Fruit fly (Drosophila melanogaster) whole organism, embryonic: ENCODE results near the gene CG44008.
A peak's percentile ranks its signal among the peaks of the same experiment; 100 is the strongest.

Experiments
- B-H2 ChIP-seq: fragments of 200-800 bp; sonication (Bioruptor generic); optimal IDR thresholded peaks from 2 replicates; lab custom pipeline; 2018; ENCODE audit warnings: missing biosample characterization, mild to moderate bottlenecking, missing genetic modification characterization
- CG10654 ChIP-seq: fragments of 200-800 bp; sonication (Bioruptor generic); optimal IDR thresholded peaks from 2 replicates; lab custom pipeline; 2016; ENCODE audit warnings: missing biosample characterization, missing genetic modification characterization
- CG11247 ChIP-seq: fragments of 200-800 bp; sonication (Bioruptor generic); IDR thresholded peaks from 2 replicates; pipeline ENCODE4 v1.3.6; 2022; ENCODE audit warnings: missing biosample characterization, missing genetic modification characterization
- CG11696 ChIP-seq: fragments of 200-800 bp; sonication (Bioruptor generic); IDR thresholded peaks from 2 replicates; pipeline ENCODE4 v1.3.6; 2022; ENCODE audit warnings: missing biosample characterization, missing genetic modification characterization
- CG11723 ChIP-seq: fragments of 200-800 bp; sonication (Bioruptor generic); optimal IDR thresholded peaks from 2 replicates; lab custom pipeline; 2017; ENCODE audit warnings: missing biosample characterization, mild to moderate bottlenecking, missing genetic modification characterization
- CG13894 ChIP-seq: fragments of 200-800 bp; sonication (Bioruptor generic); optimal IDR thresholded peaks from 3 replicates; lab custom pipeline; 2018; ENCODE audit warnings: missing biosample characterization, mild to moderate bottlenecking, missing genetic modification characterization, moderate library complexity
- CG18599 ChIP-seq: fragments of 200-800 bp; sonication (Bioruptor generic); optimal IDR thresholded peaks from 3 replicates; lab custom pipeline; 2017; ENCODE audit warnings: missing biosample characterization, missing genetic modification characterization, mild to moderate bottlenecking, moderate library complexity, missing genetic modification reagents
- CG2712 ChIP-seq: fragments of 200-800 bp; optimal IDR thresholded peaks from 3 replicates; lab custom pipeline; 2019; ENCODE audit warnings: missing biosample characterization, mild to moderate bottlenecking, missing genetic modification characterization, moderate library complexity
- CG4424 ChIP-seq: fragments of 200-800 bp; sonication (Bioruptor generic); optimal IDR thresholded peaks from 3 replicates; lab custom pipeline; 2016; ENCODE audit warnings: missing biosample characterization, missing genetic modification characterization
- CG5245 ChIP-seq: fragments of 200-800 bp; sonication (Bioruptor generic); optimal IDR thresholded peaks from 3 replicates; lab custom pipeline; 2016; ENCODE audit warnings: missing biosample characterization, missing genetic modification characterization
- CG5953 ChIP-seq: fragments of 200-800 bp; sonication (Bioruptor generic); IDR thresholded peaks from 2 replicates; pipeline ENCODE4 v1.3.6; 2022; ENCODE audit warnings: missing biosample characterization, missing genetic modification characterization
- CG6175 ChIP-seq: fragments of 200-800 bp; sonication (Bioruptor generic); IDR thresholded peaks from 3 replicates; pipeline ENCODE4 v1.3.6; 2022; ENCODE audit warnings: missing biosample characterization, missing genetic modification characterization
- CG7839 ChIP-seq: fragments of 200-800 bp; sonication (Bioruptor generic); optimal IDR thresholded peaks from 3 replicates; lab custom pipeline; 2018; ENCODE audit warnings: missing biosample characterization, mild to moderate bottlenecking, missing genetic modification characterization, moderate library complexity
- Dip3 ChIP-seq: fragments of 200-800 bp; sonication (Bioruptor generic); optimal IDR thresholded peaks from 3 replicates; lab custom pipeline; 2016; ENCODE audit warnings: missing biosample characterization, missing genetic modification characterization
- Dll ChIP-seq: fragments of 200-800 bp; sonication (Bioruptor generic); IDR thresholded peaks from 4 replicates; pipeline ENCODE4 v1.3.6; 2022; ENCODE audit warnings: missing biosample characterization, missing genetic modification characterization; ENCODE audit not compliant: partially characterized antibody
- Doc3 ChIP-seq: fragments of 200-800 bp; sonication (Bioruptor generic); IDR thresholded peaks from 3 replicates; pipeline ENCODE4 v1.3.6; 2022; ENCODE audit warnings: missing biosample characterization, missing genetic modification characterization; ENCODE audit not compliant: partially characterized antibody
- Dref ChIP-seq: fragments of 200-800 bp; sonication (Bioruptor generic); IDR thresholded peaks from 2 replicates; pipeline ENCODE4 v1.3.6; 2022; ENCODE audit warnings: missing biosample characterization, missing genetic modification characterization
- E2f1 ChIP-seq: fragments of 200-800 bp; sonication (Bioruptor generic); IDR thresholded peaks from 2 replicates; pipeline ENCODE4 v1.3.6; 2022; ENCODE audit warnings: missing biosample characterization, missing genetic modification characterization
- Ets97D ChIP-seq: fragments of 200-800 bp; sonication (Bioruptor generic); optimal IDR thresholded peaks from 3 replicates; lab custom pipeline; 2016; ENCODE audit warnings: missing biosample characterization, missing genetic modification characterization
- HLH54F ChIP-seq: fragments of 200-800 bp; sonication (Bioruptor generic); optimal IDR thresholded peaks from 3 replicates; lab custom pipeline; 2016; ENCODE audit warnings: missing biosample characterization, missing genetic modification characterization
- HmgZ ChIP-seq: fragments of 200-800 bp; sonication (Bioruptor generic); optimal IDR thresholded peaks from 2 replicates; lab custom pipeline; 2018; ENCODE audit warnings: missing biosample characterization, mild to moderate bottlenecking, missing genetic modification characterization
- NC2α ChIP-seq: fragments of 200-800 bp; sonication (Bioruptor generic); optimal IDR thresholded peaks from 2 replicates; lab custom pipeline; 2016; ENCODE audit warnings: missing biosample characterization, missing genetic modification characterization
- Side ChIP-seq: fragments of 200-800 bp; sonication (Bioruptor generic); optimal IDR thresholded peaks from 2 replicates; lab custom pipeline; 2016; ENCODE audit warnings: missing biosample characterization, missing genetic modification characterization
- YL-1 ChIP-seq: fragments of 200-800 bp; sonication (Bioruptor generic); optimal IDR thresholded peaks from 3 replicates; lab custom pipeline; 2017; ENCODE audit warnings: missing biosample characterization, mild to moderate bottlenecking, missing genetic modification characterization
- amos ChIP-seq: fragments of 200-800 bp; sonication (Bioruptor generic); IDR thresholded peaks from 2 replicates; pipeline ENCODE4 v1.3.6; 2022; ENCODE audit warnings: missing biosample characterization, missing genetic modification characterization; ENCODE audit not compliant: partially characterized antibody
- bbx ChIP-seq: fragments of 200-800 bp; sonication (Bioruptor generic); IDR thresholded peaks from 2 replicates; pipeline ENCODE4 v1.3.6; 2022; ENCODE audit warnings: missing biosample characterization, missing genetic modification characterization; ENCODE audit not compliant: partially characterized antibody
- chm ChIP-seq: fragments of 200-800 bp; sonication (Bioruptor generic); IDR thresholded peaks from 2 replicates; pipeline ENCODE4 v1.3.6; 2022; ENCODE audit warnings: missing biosample characterization, missing genetic modification characterization
- chn ChIP-seq: fragments of 200-800 bp; sonication (Bioruptor generic); optimal IDR thresholded peaks from 2 replicates; lab custom pipeline; 2016; ENCODE audit warnings: missing biosample characterization, missing genetic modification characterization
- crp ChIP-seq, 2 experiments: fragments of 200-800 bp; sonication (Bioruptor generic); optimal IDR thresholded peaks; 2 replicates in 1 of 2; 3 replicates in 1 of 2; lab custom pipeline; 2017; ENCODE audit warnings: missing biosample characterization in 2 of 2, missing genetic modification characterization in 2 of 2, mild to moderate bottlenecking in 1 of 2, moderate library complexity in 1 of 2
- exex ChIP-seq: fragments of 200-800 bp; sonication (Bioruptor generic); optimal IDR thresholded peaks from 4 replicates; lab custom pipeline; 2018; ENCODE audit warnings: missing biosample characterization, mild to moderate bottlenecking, missing genetic modification characterization, moderate library complexity
- fu2 ChIP-seq: fragments of 200-800 bp; sonication (Bioruptor generic); optimal IDR thresholded peaks from 2 replicates; lab custom pipeline; 2016; ENCODE audit warnings: missing biosample characterization, missing genetic modification characterization
- gcm ChIP-seq: fragments of 200-800 bp; sonication (Bioruptor generic); optimal IDR thresholded peaks from 2 replicates; lab custom pipeline; 2019; ENCODE audit warnings: missing biosample characterization, mild to moderate bottlenecking, missing genetic modification characterization, moderate library complexity
- gem ChIP-seq: fragments of 200-800 bp; sonication (Bioruptor generic); optimal IDR thresholded peaks from 2 replicates; lab custom pipeline; 2019; ENCODE audit warnings: missing biosample characterization, mild to moderate bottlenecking, missing genetic modification characterization, moderate library complexity
- lola ChIP-seq, 3 experiments: fragments of >200 bp in 2 of 3; fragments of 200-800 bp in 1 of 3; sonication (Bioruptor generic) in 1 of 3; optimal IDR thresholded peaks; 2 replicates each; lab custom pipeline; 2017 to 2019; ENCODE audit warnings: missing biosample characterization in 3 of 3, missing genetic modification characterization in 3 of 3, mild to moderate bottlenecking in 1 of 3, moderate library complexity in 1 of 3
- oc ChIP-seq: fragments of 200-800 bp; sonication (Bioruptor generic); optimal IDR thresholded peaks from 2 replicates; lab custom pipeline; 2018; ENCODE audit warnings: missing biosample characterization, mild to moderate bottlenecking, missing genetic modification characterization, moderate library complexity
- org-1 ChIP-seq: fragments of 200-800 bp; sonication (Bioruptor generic); optimal IDR thresholded peaks from 2 replicates; lab custom pipeline; 2017; ENCODE audit warnings: missing biosample characterization, missing genetic modification characterization
- p53 ChIP-seq: fragments of 200-800 bp; sonication (Bioruptor generic); optimal IDR thresholded peaks from 2 replicates; lab custom pipeline; 2016; ENCODE audit warnings: missing biosample characterization, missing genetic modification characterization
- prd ChIP-seq, 3 experiments: fragments of >200 bp in 2 of 3; fragments of 200-800 bp in 1 of 3; sonication (Bioruptor generic) in 1 of 3; optimal IDR thresholded peaks in 2 of 3; IDR thresholded peaks in 1 of 3; 2 replicates in 2 of 3; 3 replicates in 1 of 3; pipeline versions ENCODE4 v1.3.6 to Lab custom; 2017 to 2022; ENCODE audit warnings: missing biosample characterization in 1 of 3, missing genetic modification characterization in 1 of 3
- pros ChIP-seq: fragments of 200-800 bp; sonication (Bioruptor generic); optimal IDR thresholded peaks from 3 replicates; lab custom pipeline; 2019; ENCODE audit warnings: missing biosample characterization, mild to moderate bottlenecking, missing genetic modification characterization, moderate library complexity
- scrt ChIP-seq: fragments of 200-800 bp; sonication (Bioruptor generic); optimal IDR thresholded peaks from 2 replicates; lab custom pipeline; 2018; ENCODE audit warnings: missing biosample characterization, mild to moderate bottlenecking, missing genetic modification characterization, moderate library complexity
- sd ChIP-seq: fragments of 200-800 bp; sonication (Bioruptor generic); optimal IDR thresholded peaks from 3 replicates; lab custom pipeline; 2018; ENCODE audit warnings: missing biosample characterization, mild to moderate bottlenecking, missing genetic modification characterization, moderate library complexity
- tap ChIP-seq: fragments of 200-800 bp; optimal IDR thresholded peaks from 3 replicates; lab custom pipeline; 2019; ENCODE audit warnings: missing biosample characterization, mild to moderate bottlenecking, missing genetic modification characterization, moderate library complexity
- tx ChIP-seq: fragments of 200-800 bp; sonication (Bioruptor generic); optimal IDR thresholded peaks from 2 replicates; lab custom pipeline; 2016; ENCODE audit warnings: missing biosample characterization, missing genetic modification characterization
- vvl ChIP-seq: fragments of 200-800 bp; sonication (Bioruptor generic); IDR thresholded peaks from 2 replicates; pipeline ENCODE4 v1.3.6; 2022; ENCODE audit warnings: missing biosample characterization, missing genetic modification characterization
- z ChIP-seq: fragments of 200-800 bp; sonication (Bioruptor generic); IDR thresholded peaks from 3 replicates; pipeline ENCODE4 v1.3.6; 2022; ENCODE audit warnings: missing biosample characterization, missing genetic modification characterization
- zen2 ChIP-seq: fragments of 200-800 bp; sonication (Bioruptor generic); IDR thresholded peaks from 3 replicates; pipeline ENCODE4 v1.3.6; 2022; ENCODE audit warnings: missing biosample characterization, missing genetic modification characterization; ENCODE audit not compliant: partially characterized antibody

The CG44008 gene

DNA sequence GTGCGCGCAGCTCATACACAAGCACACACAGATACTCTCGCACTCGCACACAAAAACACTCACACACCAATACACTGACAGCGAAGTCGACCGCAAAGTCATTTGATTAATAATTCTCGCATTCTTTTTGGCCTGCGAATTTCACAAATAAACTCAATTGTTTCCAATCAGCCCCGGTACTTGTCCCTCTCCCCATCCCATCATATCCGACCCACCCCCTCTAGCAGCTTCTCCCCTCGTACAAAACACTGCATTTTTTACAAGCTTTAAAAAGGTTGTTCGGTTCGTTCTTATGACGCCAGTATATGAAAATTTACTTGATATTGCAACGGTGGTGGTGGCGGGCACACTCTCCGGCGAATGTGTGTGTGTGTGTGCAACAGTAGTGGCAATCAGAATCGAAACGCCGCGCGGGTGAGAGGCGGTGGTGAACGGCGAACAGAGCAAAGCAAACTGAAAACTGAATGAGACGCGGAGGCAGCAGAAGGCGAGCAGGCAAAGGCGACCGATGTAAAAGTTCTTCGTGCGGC, 34.5 kb downstream of the CG44008 start (continued):
- TF ChIP-seq E2f1 (GFP tag; lab: Robert Waterston, UW) (peak; percentile 9; the same call in 1 of the 2 replicates), zen2 (GFP tag; lab: Robert Waterston, UW) (0 out of 3 replicates have a peak, but pooled peaks have one; percentile 31), CG10654 (GFP tag; lab: Kevin White, UChicago) (no peak), pros (GFP tag; lab: Kevin White, UChicago) (peak; percentile 93), HmgZ (tag; lab: Kevin White, UChicago) (peak; percentile 78), Dip3 (GFP tag; lab: Kevin White, UChicago) (peak; percentile 19), Ets97D (GFP tag; lab: Kevin White, UChicago) (peak; percentile 9), CG18599 (GFP tag; lab: Kevin White, UChicago) (peak; percentile 62), YL-1 (GFP tag; lab: Kevin White, UChicago) (peak; percentile 6), vvl (peak; percentile 60), tap (tag; lab: Kevin White, UChicago) (peak; percentile 1), CG5245 (GFP tag; lab: Kevin White, UChicago) (no peak), CG2712 (no peak), CG11696 (GFP tag; lab: Robert Waterston, UW) (no peak), NC2α (GFP tag; lab: Kevin White, UChicago) (peak; percentile 20), HLH54F (GFP tag; lab: Kevin White, UChicago) (peak; percentile 11), chm (GFP tag; lab: Robert Waterston, UW) (peak; percentile 67; the same call in 1 of the 2 replicates), oc (tag; lab: Kevin White, UChicago) (no peak), bbx (GFP tag; lab: Robert Waterston, UW) (peak; percentile 47), Dref (0 out of 2 replicates have a peak, but pooled peaks have one; percentile 23), exex (peak; percentile 37), tx (GFP tag; lab: Kevin White, UChicago) (no peak), org-1 (GFP tag; lab: Kevin White, UChicago) (no peak), Side (GFP tag; lab: Kevin White, UChicago) (peak; percentile 34), CG5953 (GFP tag; lab: Robert Waterston, UW) (no peak), fu2 (GFP tag; lab: Kevin White, UChicago) (no peak), CG13894 (tag; lab: Kevin White, UChicago) (peak; percentile 78), CG11723 (no peak)

DNA sequence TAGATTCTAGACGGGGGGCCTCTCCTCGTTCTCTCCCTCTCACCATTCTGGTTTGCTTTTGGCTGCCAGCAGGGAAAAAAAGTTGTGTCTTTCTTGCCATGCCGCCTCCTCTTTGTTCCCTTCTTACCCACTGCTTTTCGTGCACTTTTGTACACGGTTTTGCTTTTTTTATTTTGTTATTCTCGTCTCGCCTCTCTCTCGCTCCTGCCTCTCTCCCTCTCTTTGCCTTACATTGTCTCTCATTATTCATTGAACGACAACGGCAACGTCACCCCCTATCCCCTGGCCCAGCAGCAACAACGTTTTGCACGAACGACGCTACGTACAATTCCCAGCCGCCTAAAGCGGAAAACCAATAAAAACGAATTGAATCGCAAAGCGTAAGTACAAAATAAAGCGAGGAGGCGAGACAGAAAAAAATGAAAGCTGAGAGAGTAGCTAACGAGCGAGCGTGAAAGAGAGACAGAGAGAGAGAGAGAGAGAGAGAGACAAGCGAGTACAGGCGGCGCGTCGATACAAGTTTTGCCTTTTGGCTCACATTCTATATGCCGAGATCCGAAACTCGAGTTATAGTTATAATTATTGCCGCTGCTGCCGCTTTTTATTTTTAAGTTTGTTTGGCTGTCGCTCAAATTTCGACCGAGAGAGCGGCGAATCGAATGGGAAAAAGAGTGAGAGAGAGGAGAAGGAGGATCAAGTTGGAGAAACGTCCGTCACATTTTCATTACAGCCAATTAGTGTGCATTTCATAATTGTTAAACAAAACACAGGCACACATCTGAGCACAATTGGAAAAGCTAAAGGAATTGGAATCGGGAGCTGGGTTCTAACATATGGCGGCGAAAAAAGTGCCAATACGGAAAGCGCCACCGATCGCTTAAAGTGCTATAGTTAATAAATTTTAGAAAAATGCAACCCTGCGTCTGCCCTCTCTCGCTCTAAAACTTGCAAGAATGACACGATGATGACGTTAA, 35.3 kb downstream of the CG44008 start:
- TF ChIP-seq gcm (GFP tag; lab: Kevin White, UChicago) (peak; percentile 15), Doc3 (GFP tag; lab: Robert Waterston, UW) (peak; percentile 51; the same call in 1 of the 3 replicates), p53 (no peak), prd (optimal IDR thresholded peaks at IDR 0.05; lab: Kevin White, UChicago) (no peak), prd (GFP tag; IDR thresholded peaks at IDR 0.05; lab: Robert Waterston, UW) (no peak), lola (GFP tag; optimal IDR thresholded peaks at IDR 0.05; lab: Kevin White, UChicago) (no peak), CG6175 (GFP tag; lab: Robert Waterston, UW) (0 out of 3 replicates have a peak, but pooled peaks have one; percentile 34), Dll (GFP tag; lab: Robert Waterston, UW) (peak; percentile 42; the same call in 1 of the 4 replicates), z (GFP tag; lab: Robert Waterston, UW) (peak; percentile 60; the same call in 2 of the 3 replicates), CG11247 (GFP tag; lab: Robert Waterston, UW) (no peak), CG7839 (tag; lab: Kevin White, UChicago) (peak; percentile 2), crp (GFP tag; optimal IDR thresholded peaks at IDR 0.05; lab: Kevin White, UChicago) (no peak), CG4424 (GFP tag; lab: Kevin White, UChicago) (no peak), chn (GFP tag; lab: Kevin White, UChicago) (peak; percentile 22), sd (peak; percentile 65), scrt (GFP tag; lab: Kevin White, UChicago) (peak; percentile 22), B-H2 (GFP tag; lab: Kevin White, UChicago) (peak; percentile 25), amos (GFP tag; lab: Robert Waterston, UW) (peak; percentile 10; the same call in 1 of the 2 replicates), gem (tag; lab: Kevin White, UChicago) (peak; percentile 10)
